Worm (Caenorhabditis elegans) whole organism, young adult: ENCODE data around the gene mlcd-1.

Experiments
- C17E4.6 ChIP-seq: fragments of 200-800 bp; sonication (Bioruptor generic); IDR thresholded peaks from 2 replicates; pipeline ENCODE4 v1.3.6; 2022; ENCODE audit warnings: missing genetic modification reagents, missing genetic modification characterization, missing compliant biosample characterization
- D2030.7 ChIP-seq: fragments of 200-800 bp; sonication (Bioruptor generic); IDR thresholded peaks from 2 replicates; pipeline ENCODE4 v1.3.6; 2022; ENCODE audit warnings: missing genetic modification reagents, missing genetic modification characterization, missing compliant biosample characterization
- F22D6.2 ChIP-seq: sonication (generic microtip); optimal IDR thresholded peaks from 2 replicates; lab custom pipeline; 2016; ENCODE audit warnings: mild to moderate bottlenecking, missing genetic modification characterization, missing compliant biosample characterization
- F23B12.7 ChIP-seq: sonication (generic microtip); optimal IDR thresholded peaks from 2 replicates; lab custom pipeline; 2017; ENCODE audit warnings: missing genetic modification characterization, mild to moderate bottlenecking, missing compliant biosample characterization, antibody characterized with exemption, moderate library complexity; ENCODE audit not compliant: insufficient read depth
- F52B5.7 ChIP-seq: sonication (generic microtip); optimal IDR thresholded peaks from 2 replicates; lab custom pipeline; 2016; ENCODE audit warnings: mild to moderate bottlenecking, missing genetic modification characterization, missing compliant biosample characterization
- F55B11.4 ChIP-seq: sonication (generic microtip); optimal IDR thresholded peaks from 2 replicates; lab custom pipeline; 2016; ENCODE audit warnings: missing compliant biosample characterization, missing genetic modification characterization, borderline replicate concordance; ENCODE audit not compliant: insufficient read depth
- F57C9.4 ChIP-seq: sonication (generic microtip); optimal IDR thresholded peaks from 2 replicates; lab custom pipeline; 2017; ENCODE audit warnings: mild to moderate bottlenecking, missing genetic modification characterization, missing compliant biosample characterization
- T07F8.4 ChIP-seq: sonication (generic microtip); optimal IDR thresholded peaks from 2 replicates; lab custom pipeline; 2016; ENCODE audit warnings: mild to moderate bottlenecking, missing genetic modification characterization, moderate library complexity, missing compliant biosample characterization
- Y56A3A.18 ChIP-seq: fragments of 200-800 bp; sonication (Bioruptor generic); IDR thresholded peaks from 2 replicates; pipeline ENCODE4 v1.3.6; 2022; ENCODE audit warnings: missing genetic modification reagents, missing genetic modification characterization, missing compliant biosample characterization
- Y67H2A.10 ChIP-seq: fragments of 200-800 bp; sonication (Bioruptor generic); conservative IDR thresholded peaks from 2 replicates; pipeline ENCODE4 v1.3.6; 2022; ENCODE audit warnings: missing genetic modification reagents, missing genetic modification characterization, missing compliant biosample characterization
- Y79H2A.3 ChIP-seq: fragments of 200-800 bp; sonication (Bioruptor generic); conservative IDR thresholded peaks from 2 replicates; pipeline ENCODE4 v1.3.6; 2022; ENCODE audit warnings: missing genetic modification reagents, missing genetic modification characterization, missing compliant biosample characterization
- ZK185.1 ChIP-seq: sonication (generic microtip); optimal IDR thresholded peaks from 2 replicates; lab custom pipeline; 2016; ENCODE audit warnings: mild to moderate bottlenecking, missing genetic modification characterization, missing compliant biosample characterization; ENCODE audit not compliant: poor library complexity, severe bottlenecking
- aptf-2 ChIP-seq: fragments of 200-800 bp; sonication (Bioruptor generic); conservative IDR thresholded peaks from 2 replicates; pipeline ENCODE4 v1.3.6; 2022; ENCODE audit warnings: missing genetic modification reagents, missing genetic modification characterization, missing compliant biosample characterization
- athp-1 ChIP-seq: sonication (generic microtip); optimal IDR thresholded peaks from 2 replicates; lab custom pipeline; 2017; ENCODE audit warnings: mild to moderate bottlenecking, missing genetic modification characterization, missing compliant biosample characterization
- attf-6 ChIP-seq: fragments of 200-800 bp; sonication (Bioruptor generic); IDR thresholded peaks from 2 replicates; pipeline ENCODE4 v1.3.6; 2022; ENCODE audit warnings: missing genetic modification reagents, missing genetic modification characterization, missing compliant biosample characterization
- bed-2 ChIP-seq: fragments of 200-800 bp; sonication (Bioruptor generic); IDR thresholded peaks from 2 replicates; pipeline ENCODE4 v1.3.6; 2022; ENCODE audit warnings: missing genetic modification reagents, missing genetic modification characterization, missing compliant biosample characterization
- ccch-3 ChIP-seq: fragments of 200-800 bp; sonication (Bioruptor generic); optimal IDR thresholded peaks from 2 replicates; lab custom pipeline; 2018; ENCODE audit warnings: mild to moderate bottlenecking, missing genetic modification characterization, missing compliant biosample characterization
- cebp-2 ChIP-seq: fragments of 200-800 bp; sonication (Bioruptor generic); IDR thresholded peaks from 2 replicates; pipeline ENCODE4 v1.3.6; 2022; ENCODE audit warnings: missing genetic modification characterization, missing compliant biosample characterization
- ceh-100 ChIP-seq: fragments of 200-800 bp; sonication (Bioruptor generic); IDR thresholded peaks from 2 replicates; pipeline ENCODE4 v1.3.6; 2022; ENCODE audit warnings: missing genetic modification reagents, missing genetic modification characterization, missing compliant biosample characterization
- ceh-91 ChIP-seq: fragments of 200-800 bp; sonication (Bioruptor generic); IDR thresholded peaks from 2 replicates; pipeline ENCODE4 v1.3.6; 2022; ENCODE audit warnings: missing genetic modification reagents, missing genetic modification characterization, missing compliant biosample characterization
- dpl-1 ChIP-seq: fragments of 150-350 bp; optimal IDR thresholded peaks from 2 replicates; lab custom pipeline; 2014; ENCODE audit warnings: missing biosample characterization, missing genetic modification reagents, missing genetic modification characterization
- efl-1 ChIP-seq: fragments of 150-350 bp; optimal IDR thresholded peaks from 2 replicates; lab custom pipeline; 2014; ENCODE audit warnings: missing biosample characterization, missing genetic modification reagents, missing genetic modification characterization
- hsf-1 ChIP-seq: fragments of 200-800 bp; sonication (Bioruptor generic); IDR thresholded peaks from 2 replicates; pipeline ENCODE4 v1.3.6; 2022; ENCODE audit warnings: missing genetic modification reagents, missing genetic modification characterization, missing compliant biosample characterization
- lag-1 ChIP-seq: fragments of 200-800 bp; sonication (Bioruptor generic); IDR thresholded peaks from 2 replicates; pipeline ENCODE4 v1.3.6; 2022; ENCODE audit warnings: missing genetic modification reagents, missing genetic modification characterization, missing compliant biosample characterization
- let-607 ChIP-seq, 2 experiments: fragments of 200-800 bp in 1 of 2; sonication (Bioruptor generic) in 1 of 2; sonication (generic microtip) in 1 of 2; optimal IDR thresholded peaks; 2 replicates each; lab custom pipeline; 2016 to 2018; ENCODE audit warnings: mild to moderate bottlenecking in 2 of 2, missing compliant biosample characterization in 2 of 2, missing genetic modification characterization in 2 of 2, moderate library complexity in 2 of 2, missing genotype in 1 of 2
- lin-35 ChIP-seq, 3 experiments: fragments of 150-350 bp in 2 of 3; sonication (generic microtip) in 1 of 3; optimal IDR thresholded peaks; 2 replicates each; lab custom pipeline; 2014 to 2018; ENCODE audit warnings: missing biosample characterization in 3 of 3, missing genetic modification characterization in 3 of 3, missing genetic modification reagents in 3 of 3
- madf-8 ChIP-seq: fragments of 200-800 bp; sonication (Bioruptor generic); conservative IDR thresholded peaks from 2 replicates; pipeline ENCODE4 v1.3.6; 2022; ENCODE audit warnings: missing genetic modification reagents, missing genetic modification characterization, missing compliant biosample characterization
- nfya-1 ChIP-seq: sonication (generic microtip); optimal IDR thresholded peaks from 2 replicates; lab custom pipeline; 2017; ENCODE audit warnings: antibody characterized with exemption, missing compliant biosample characterization, missing genetic modification characterization, borderline replicate concordance; ENCODE audit not compliant: insufficient read depth
- nhr-120 ChIP-seq: fragments of 200-800 bp; sonication (Bioruptor generic); IDR thresholded peaks from 2 replicates; pipeline ENCODE4 v1.3.6; 2022; ENCODE audit warnings: missing genetic modification characterization, missing compliant biosample characterization
- nhr-90 ChIP-seq: sonication (generic microtip); optimal IDR thresholded peaks from 2 replicates; lab custom pipeline; 2016; ENCODE audit warnings: missing genotype, mild to moderate bottlenecking, missing genetic modification characterization, missing compliant biosample characterization
- pbrm-1 ChIP-seq: fragments of 200-800 bp; sonication (Bioruptor generic); IDR thresholded peaks from 2 replicates; pipeline ENCODE4 v1.3.6; 2022; ENCODE audit warnings: missing genetic modification reagents, missing genetic modification characterization, missing compliant biosample characterization
- rcor-1 ChIP-seq: fragments of 200-800 bp; sonication (Bioruptor generic); IDR thresholded peaks from 2 replicates; pipeline ENCODE4 v1.3.6; 2022; ENCODE audit warnings: missing genetic modification reagents, missing genetic modification characterization, missing compliant biosample characterization
- rpc-1 ChIP-seq, 2 experiments: fragments of 150-350 bp in 1 of 2; sonication (generic microtip) in 1 of 2; optimal IDR thresholded peaks; 2 replicates each; lab custom pipeline; 2014 to 2018; ENCODE audit warnings: missing biosample characterization in 1 of 2, missing genetic modification characterization in 1 of 2, missing genetic modification reagents in 1 of 2, missing genotype in 1 of 2
- sdz-38 ChIP-seq: sonication (generic microtip); optimal IDR thresholded peaks from 2 replicates; lab custom pipeline; 2016; ENCODE audit warnings: missing genotype, missing genetic modification characterization, missing compliant biosample characterization
- sea-2 ChIP-seq: fragments of 200-800 bp; sonication (Bioruptor generic); IDR thresholded peaks from 2 replicates; pipeline ENCODE4 v1.3.6; 2022; ENCODE audit warnings: missing genetic modification characterization, missing compliant biosample characterization
- tbx-9 ChIP-seq: sonication (generic microtip); optimal IDR thresholded peaks from 2 replicates; lab custom pipeline; 2016; ENCODE audit warnings: borderline replicate concordance, missing genetic modification characterization, inconsistent platforms, missing compliant biosample characterization
- tlf-1 ChIP-seq: fragments of 200-800 bp; sonication (Bioruptor generic); optimal IDR thresholded peaks from 2 replicates; lab custom pipeline; 2018; ENCODE audit warnings: mild to moderate bottlenecking, missing genetic modification characterization, missing compliant biosample characterization
- unc-130 ChIP-seq: sonication (generic microtip); optimal IDR thresholded peaks from 2 replicates; lab custom pipeline; 2016; ENCODE audit warnings: missing genetic modification reagents, missing genetic modification characterization, missing compliant biosample characterization
- unc-62 ChIP-seq: fragments of 150-350 bp; optimal IDR thresholded peaks from 2 replicates; lab custom pipeline; 2014; ENCODE audit warnings: missing biosample characterization, missing genetic modification reagents, missing genetic modification characterization
- xnd-1 ChIP-seq: sonication (generic microtip); optimal IDR thresholded peaks from 2 replicates; lab custom pipeline; 2016; ENCODE audit warnings: missing genotype, missing genetic modification reagents, missing genetic modification characterization, missing compliant biosample characterization
- zfh-2 ChIP-seq: fragments of 200-800 bp; sonication (Bioruptor generic); conservative IDR thresholded peaks from 2 replicates; pipeline ENCODE4 v1.3.6; 2022; ENCODE audit warnings: missing genetic modification reagents, missing genetic modification characterization, missing compliant biosample characterization
- ztf-28 ChIP-seq: fragments of 200-800 bp; sonication (Bioruptor generic); IDR thresholded peaks from 2 replicates; pipeline ENCODE4 v1.3.6; 2022; ENCODE audit warnings: missing genetic modification reagents, missing genetic modification characterization, missing compliant biosample characterization
- ztf-3 ChIP-seq: fragments of 200-800 bp; sonication (Bioruptor generic); optimal IDR thresholded peaks from 2 replicates; lab custom pipeline; 2018; ENCODE audit warnings: mild to moderate bottlenecking, missing genetic modification characterization, missing compliant biosample characterization

mlcd-1 gene

ce11 chrIII:4525998-4526397 lies 41.9 kb downstream of the mlcd-1 start:
- TF ChIP-seq aptf-2 (GFP tag; lab: Robert Waterston, UW) (no peak), F55B11.4 (tag; lab: Kevin White, UChicago) (no peak)

ce11 chrIII:4524071-4524470 lies 43.9 kb downstream of the mlcd-1 start:
- TF ChIP-seq unc-62 (GFP tag; lab: Kevin White, UChicago) (no peak), bed-2 (GFP tag; lab: Robert Waterston, UW) (no peak), F52B5.7 (no peak), cebp-2 (GFP tag; lab: Robert Waterston, UW) (no peak), Y67H2A.10 (GFP tag; lab: Robert Waterston, UW) (no peak), T07F8.4 (tag; lab: Kevin White, UChicago) (no peak), rpc-1 (optimal IDR thresholded peaks at IDR 0.05; lab: Kevin White, UChicago) (no peak), rpc-1 (tag; optimal IDR thresholded peaks at IDR 0.05; lab: Kevin White, UChicago) (no peak), pbrm-1 (no peak)
- TF ChIP-seq, all 124 proteins: peak for 0

- TF ChIP-seq ceh-91 (GFP tag; lab: Robert Waterston, UW) (no peak), C17E4.6 (GFP tag; lab: Robert Waterston, UW) (no peak), zfh-2 (GFP tag; lab: Robert Waterston, UW) (no peak), xnd-1 (no peak), let-607 (tag; optimal IDR thresholded peaks at IDR 0.05; lab: Kevin White, UChicago) (no peak), pbrm-1 (no peak), unc-130 (GFP tag; lab: Kevin White, UChicago) (no peak), ccch-3 (GFP tag; lab: Kevin White, UChicago) (no peak), rcor-1 (no peak), sdz-38 (tag; lab: Kevin White, UChicago) (no peak), Y56A3A.18 (GFP tag; lab: Robert Waterston, UW) (no peak), ztf-28 (no peak), cebp-2 (GFP tag; lab: Robert Waterston, UW) (no peak), D2030.7 (GFP tag; lab: Robert Waterston, UW) (no peak), ztf-3 (GFP tag; lab: Kevin White, UChicago) (no peak), lag-1 (no peak), hsf-1 (GFP tag; lab: Robert Waterston, UW) (no peak)
Measured at ce11 chrIII:4523411-4523810, 44.5 kb downstream of the mlcd-1 start.

- TF ChIP-seq xnd-1 (peak; percentile 5), ZK185.1 (no peak), efl-1 (peak; percentile 41), F57C9.4 (tag; lab: Kevin White, UChicago) (no peak), Y79H2A.3 (GFP tag; lab: Robert Waterston, UW) (no peak), madf-8 (GFP tag; lab: Robert Waterston, UW) (peak; percentile 62; the same call in 1 of the 2 replicates), dpl-1 (GFP tag; lab: Kevin White, UChicago) (peak; percentile 29), tbx-9 (tag; lab: Kevin White, UChicago) (no peak)
Measured at ce11 chrIII:4520057-4520456, 47.9 kb downstream of the mlcd-1 start, which contains the start of gene cdh-4. Gene cdh-4, plus strand, starts transcription at chrIII:4520357.

- TF ChIP-seq ceh-100 (no peak), sea-2 (GFP tag; lab: Robert Waterston, UW) (no peak), F23B12.7 (no peak), nhr-90 (tag; lab: Kevin White, UChicago) (no peak), tlf-1 (GFP tag; lab: Kevin White, UChicago) (no peak), nfya-1 (tag; lab: Kevin White, UChicago) (no peak), F22D6.2 (no peak), attf-6 (GFP tag; lab: Robert Waterston, UW) (no peak), lin-35 (GFP tag; optimal IDR thresholded peaks at IDR 0.05; lab: Kevin White, UChicago) (no peak), F55B11.4 (tag; lab: Kevin White, UChicago) (no peak), athp-1 (tag; lab: Kevin White, UChicago) (no peak), nhr-120 (GFP tag; lab: Robert Waterston, UW) (no peak), rcor-1 (no peak)
Measured at ce11 chrIII:4519410-4519809, 48.5 kb downstream of the mlcd-1 start.
